Fruit fly (Drosophila melanogaster): ENCODE results near the gene Setd3.

Gene Setd3

DNA sequence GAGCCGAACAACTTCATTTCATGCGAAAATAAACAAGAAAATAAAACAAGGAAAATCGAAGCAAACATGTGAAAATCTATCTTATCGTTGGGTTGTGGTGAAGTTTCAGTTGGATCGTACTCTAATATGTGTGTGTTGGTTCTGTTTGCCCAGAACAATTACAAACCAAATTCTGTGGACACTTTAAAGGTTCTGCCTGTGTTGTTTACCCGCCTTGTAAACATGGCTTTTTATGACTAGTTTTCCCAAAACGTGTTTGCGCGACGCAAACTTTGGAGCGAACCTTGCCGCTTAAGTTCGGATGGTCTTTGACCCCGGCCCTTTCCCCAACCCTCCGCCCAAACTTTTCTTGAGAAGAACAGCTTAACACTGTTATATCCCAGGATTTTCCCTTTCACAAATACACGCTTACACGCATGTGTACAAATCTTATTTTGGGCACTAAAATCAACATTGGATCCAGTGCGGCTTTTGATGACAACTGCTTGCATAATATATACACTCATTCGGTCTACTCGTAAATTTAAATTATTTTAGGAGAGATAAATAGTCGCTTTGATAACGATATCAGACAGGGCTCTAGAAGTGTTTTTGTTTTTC lies 35.7 kb upstream of the Setd3 start (continued):
- TF ChIP-seq CG34376 (GFP tag; optimal IDR thresholded peaks at IDR 0.05) (peak; percentile 39), wek (GFP tag; optimal IDR thresholded peaks at IDR 0.05) (peak; percentile 91), CG11560 (tag; IDR thresholded peaks at IDR 0.05) (no peak), slp2 (GFP tag; optimal IDR thresholded peaks at IDR 0.05) (peak; percentile 68), Asciz (GFP tag; optimal IDR thresholded peaks at IDR 0.05) (peak; percentile 94), CG9609 (GFP tag; optimal IDR thresholded peaks at IDR 0.05) (peak; percentile 61), dmrt99B (tag; optimal IDR thresholded peaks at IDR 0.05) (peak; percentile 58), Gsc (GFP tag; IDR thresholded peaks at IDR 0.05) (no peak), CG6654 (GFP tag; optimal IDR thresholded peaks at IDR 0.05) (peak; percentile 32), CG30020 (tag; optimal IDR thresholded peaks at IDR 0.05) (peak; percentile 21), onecut (GFP tag; IDR thresholded peaks at IDR 0.05) (peak; percentile 83), gcm2 (GFP tag; optimal IDR thresholded peaks at IDR 0.05) (peak; percentile 71), esg (GFP tag; conservative IDR thresholded peaks at IDR 0.05) (no peak), CG12391 (tag; optimal IDR thresholded peaks at IDR 0.05) (peak; percentile 67), Nf-YC (tag; optimal IDR thresholded peaks at IDR 0.05) (peak; percentile 22), bigmax (GFP tag; optimal IDR thresholded peaks at IDR 0.05) (peak; percentile 56), gt (GFP tag; IDR thresholded peaks at IDR 0.05) (no peak), YL-1 (GFP tag; optimal IDR thresholded peaks at IDR 0.05) (peak; percentile 97), Blimp-1 (GFP tag; optimal IDR thresholded peaks at IDR 0.05) (peak; percentile 87), CG6689 (GFP tag; IDR thresholded peaks at IDR 0.05) (peak; percentile 68), jigr1 (GFP tag; IDR thresholded peaks at IDR 0.05) (no peak), dpn (GFP tag; optimal IDR thresholded peaks at IDR 0.05) (peak; percentile 47 to 70), cg (GFP tag; optimal IDR thresholded peaks at IDR 0.05) (peak; percentile 13), CG2678 (tag; optimal IDR thresholded peaks at IDR 0.05) (peak; percentile 88), CG6765 (GFP tag; optimal IDR thresholded peaks at IDR 0.05) (peak; percentile 35), Trl (optimal IDR thresholded peaks at IDR 0.05) (no peak), Trl (GFP tag; optimal IDR thresholded peaks at IDR 0.05) (peak; percentile 91), B-H1 (GFP tag; IDR thresholded peaks at IDR 0.05) (peak; percentile 52; the same call in 1 of the 3 replicates), Atf3 (GFP tag; optimal IDR thresholded peaks at IDR 0.05) (peak; percentile 87), dan (GFP tag; IDR thresholded peaks at IDR 0.05) (no peak), CG11247 (GFP tag; IDR thresholded peaks at IDR 0.05) (peak; percentile 67), Lhr (GFP tag; optimal IDR thresholded peaks at IDR 0.05) (peak; percentile 93), CG6175 (GFP tag; IDR thresholded peaks at IDR 0.05) (0 out of 3 replicates have a peak, but pooled peaks have one; percentile 32), CG17829 (tag; optimal IDR thresholded peaks at IDR 0.05) (peak; percentile 76), CG17612 (GFP tag; IDR thresholded peaks at IDR 0.05) (peak; percentile 42; the same call in 1 of the 2 replicates), Meics (GFP tag; optimal IDR thresholded peaks at IDR 0.05) (peak; percentile 74), Kr (GFP tag; optimal IDR thresholded peaks at IDR 0.05) (peak; percentile 99), nerfin-1 (tag; optimal IDR thresholded peaks at IDR 0.05) (peak; percentile 83), CG33213 (GFP tag; optimal IDR thresholded peaks at IDR 0.05) (peak; percentile 90), CG5180 (GFP tag; optimal IDR thresholded peaks at IDR 0.05) (peak; percentile 80), CG2129 (GFP tag; IDR thresholded peaks at IDR 0.05; ENCODE audit: partially characterized antibody) (no peak), CG14014 (GFP tag; IDR thresholded peaks at IDR 0.05) (peak; percentile 81; the same call in 1 of the 2 replicates), CG10462 (GFP tag; optimal IDR thresholded peaks at IDR 0.05) (peak; percentile 87), h (optimal IDR thresholded peaks at IDR 0.05) (no peak), CG10321 (GFP tag; IDR thresholded peaks at IDR 0.05) (peak; percentile 58; the same call in 1 of the 2 replicates), CG2202 (tag; optimal IDR thresholded peaks at IDR 0.05) (peak; percentile 97), Deaf1 (tag; optimal IDR thresholded peaks at IDR 0.05) (peak; percentile 19), CG9932 (GFP tag; IDR thresholded peaks at IDR 0.05) (0 out of 2 replicates have a peak, but pooled peaks have one; percentile 5), Hmr (GFP tag; optimal IDR thresholded peaks at IDR 0.05) (peak; percentile 87), p53 (GFP tag; optimal IDR thresholded peaks at IDR 0.05) (peak; percentile 81)
